Fruit fly (Drosophila melanogaster): ENCODE results near the gene CG12481.

The CG12481 gene

dm6 chrX:14169068-14169642 lies 17.9 kb upstream of the CG12481 start, which contains the start of gene CG12480 (continued):
- peak; percentile 58 for TF ChIP-seq CG9215 (GFP tag; IDR thresholded peaks at IDR 0.05)
- peak; percentile 77 for TF ChIP-seq CG12769 (tag; optimal IDR thresholded peaks at IDR 0.05)
- peak; percentile 86 for TF ChIP-seq slbo (GFP tag; IDR thresholded peaks at IDR 0.05)
- TF ChIP-seq otp (GFP tag; IDR thresholded peaks at IDR 0.05) = no peak
- peak; percentile 68 for TF ChIP-seq NFAT (GFP tag; IDR thresholded peaks at IDR 0.05)
- no peak for TF ChIP-seq seq (GFP tag; IDR thresholded peaks at IDR 0.05)
- peak; percentile 65 for TF ChIP-seq CG31224 (GFP tag; IDR thresholded peaks at IDR 0.05)
- TF ChIP-seq Hr51 (GFP tag; optimal IDR thresholded peaks at IDR 0.05) = peak; percentile 10 to 26
- no peak for TF ChIP-seq CG9876 (GFP tag; optimal IDR thresholded peaks at IDR 0.05)
- peak; percentile 85 for TF ChIP-seq CG10147 (GFP tag; optimal IDR thresholded peaks at IDR 0.05)
- TF ChIP-seq CG7372 (GFP tag; IDR thresholded peaks at IDR 0.05) = peak; percentile 52; the same call in 1 of the 2 replicates
- TF ChIP-seq ken (GFP tag; IDR thresholded peaks at IDR 0.05) = no peak
- TF ChIP-seq CG10543 (GFP tag; optimal IDR thresholded peaks at IDR 0.05) = peak; percentile 6
- peak; percentile 32 for TF ChIP-seq CG7928 (GFP tag; optimal IDR thresholded peaks at IDR 0.05)
- TF ChIP-seq CG17385 (GFP tag; optimal IDR thresholded peaks at IDR 0.05) = peak; percentile 42
- TF ChIP-seq her (GFP tag; optimal IDR thresholded peaks at IDR 0.05) = no peak
- TF ChIP-seq CG13894 (tag; optimal IDR thresholded peaks at IDR 0.05) = peak; percentile 64
- peak; percentile 16 for TF ChIP-seq tio (GFP tag; optimal IDR thresholded peaks at IDR 0.05)
- TF ChIP-seq nom (GFP tag; optimal IDR thresholded peaks at IDR 0.05) = no peak
- TF ChIP-seq CG13624 (GFP tag; optimal IDR thresholded peaks at IDR 0.05) = peak; percentile 51
- no peak for TF ChIP-seq CG8290 (GFP tag; optimal IDR thresholded peaks at IDR 0.05)
- TF ChIP-seq CG8290 (tag; optimal IDR thresholded peaks at IDR 0.05) = peak in 1 of 2 experiments; percentile 76
- no peak for TF ChIP-seq tin (GFP tag; optimal IDR thresholded peaks at IDR 0.05)
- peak; percentile 64 for TF ChIP-seq Fer3 (tag; optimal IDR thresholded peaks at IDR 0.05)
- TF ChIP-seq dysf (GFP tag; IDR thresholded peaks at IDR 0.05) = peak; percentile 70; the same call in 2 of the 3 replicates
- TF ChIP-seq gem (tag; optimal IDR thresholded peaks at IDR 0.05) = peak; percentile 61
- peak; percentile 44 for TF ChIP-seq ems (GFP tag; optimal IDR thresholded peaks at IDR 0.05)
- peak; percentile 20; the same call in 1 of the 2 replicates for TF ChIP-seq Ada2b (GFP tag; IDR thresholded peaks at IDR 0.05)
- peak; percentile 62 for TF ChIP-seq NfI (GFP tag; optimal IDR thresholded peaks at IDR 0.05)
- TF ChIP-seq HLH54F (GFP tag; optimal IDR thresholded peaks at IDR 0.05) = peak; percentile 53
- TF ChIP-seq ro (GFP tag; IDR thresholded peaks at IDR 0.05) = no peak
- TF ChIP-seq CG10274 (GFP tag; optimal IDR thresholded peaks at IDR 0.05) = peak; percentile 26
- TF ChIP-seq ind (GFP tag; optimal IDR thresholded peaks at IDR 0.05) = peak; percentile 34
- TF ChIP-seq sd (tag; optimal IDR thresholded peaks at IDR 0.05) = peak; percentile 38
- peak; percentile 27 for TF ChIP-seq CG11504 (tag; optimal IDR thresholded peaks at IDR 0.05)
- TF ChIP-seq dmrt11E (tag; optimal IDR thresholded peaks at IDR 0.05) = no peak
- peak; percentile 4 for TF ChIP-seq CG7556 (GFP tag; optimal IDR thresholded peaks at IDR 0.05)
- TF ChIP-seq D (optimal IDR thresholded peaks at IDR 0.05) = no peak
- TF ChIP-seq D (GFP tag; optimal IDR thresholded peaks at IDR 0.05) = no peak
- no peak for TF ChIP-seq Hey (tag; optimal IDR thresholded peaks at IDR 0.05)
- TF ChIP-seq CG32772 (GFP tag; IDR thresholded peaks at IDR 0.05) = peak; percentile 13; the same call in 1 of the 2 replicates
- TF ChIP-seq CG11247 (GFP tag; IDR thresholded peaks at IDR 0.05) = peak; percentile 47; the same call in 1 of the 2 replicates
- TF ChIP-seq chif (GFP tag; optimal IDR thresholded peaks at IDR 0.05) = peak in 1 of 2 experiments; percentile 0
- TF ChIP-seq dati (GFP tag; IDR thresholded peaks at IDR 0.05) = no peak
- TF ChIP-seq CG7357 (GFP tag; IDR thresholded peaks at IDR 0.05) = no peak
- TF ChIP-seq lbe (GFP tag; optimal IDR thresholded peaks at IDR 0.05) = no peak
- TF ChIP-seq CG9932 (GFP tag; IDR thresholded peaks at IDR 0.05) = peak; percentile 87
- TF ChIP-seq Xbp1 (GFP tag; optimal IDR thresholded peaks at IDR 0.05) = peak; percentile 15
- peak; percentile 26 for TF ChIP-seq CG12391 (tag; optimal IDR thresholded peaks at IDR 0.05)
- peak; percentile 51 for TF ChIP-seq CG13296 (GFP tag; optimal IDR thresholded peaks at IDR 0.05)
- peak; percentile 63 for TF ChIP-seq scrt (GFP tag; optimal IDR thresholded peaks at IDR 0.05)
